Fruit fly (Drosophila melanogaster): ENCODE measurements around the gene dpr16.

dpr16 gene

DNA sequence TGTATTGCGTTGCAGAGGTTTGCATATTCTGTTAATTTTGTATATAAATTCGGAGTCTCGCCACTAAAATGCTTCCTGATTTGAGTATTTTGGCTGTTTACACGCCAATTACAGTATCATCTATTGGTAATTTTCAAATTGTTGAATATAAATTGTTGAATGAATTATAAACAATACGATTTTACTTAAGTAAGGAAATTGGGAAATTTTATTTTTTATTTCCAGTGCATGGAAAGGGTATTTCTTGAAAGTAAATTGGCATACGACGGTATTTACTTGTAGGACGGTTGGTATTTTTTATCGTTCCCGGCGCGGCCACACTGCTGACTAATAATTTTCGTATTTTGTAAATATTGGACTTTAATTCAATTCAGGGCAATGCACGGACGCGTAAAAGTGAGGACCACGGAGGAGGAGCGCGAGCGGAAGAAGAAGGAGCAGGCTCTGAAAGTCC lies 22.9 kb upstream of the dpr16 start, which contains the start of gene RabGGTa (continued):
- TF ChIP-seq CG12659 (GFP tag; optimal IDR thresholded peaks at IDR 0.05) (peak; percentile 77), vfl (GFP tag; optimal IDR thresholded peaks at IDR 0.05) (peak; percentile 4), CG6765 (GFP tag; optimal IDR thresholded peaks at IDR 0.05) (peak; percentile 11), fd3F (GFP tag; optimal IDR thresholded peaks at IDR 0.05) (peak; percentile 48), B-H2 (GFP tag; optimal IDR thresholded peaks at IDR 0.05) (no peak), Hmr (GFP tag; optimal IDR thresholded peaks at IDR 0.05) (peak; percentile 72), HLH54F (GFP tag; optimal IDR thresholded peaks at IDR 0.05) (peak; percentile 72), Atf6 (GFP tag; IDR thresholded peaks at IDR 0.05) (peak; percentile 76), CG17359 (tag; optimal IDR thresholded peaks at IDR 0.05) (peak; percentile 77), Hr3 (GFP tag; optimal IDR thresholded peaks at IDR 0.05) (peak; percentile 74), cas (GFP tag; IDR thresholded peaks at IDR 0.05) (peak; percentile 42; the same call in 1 of the 2 replicates), mirr (GFP tag; optimal IDR thresholded peaks at IDR 0.05) (no peak), CG12744 (GFP tag; optimal IDR thresholded peaks at IDR 0.05) (peak; percentile 53), Xbp1 (GFP tag; optimal IDR thresholded peaks at IDR 0.05) (peak; percentile 66)

DNA sequence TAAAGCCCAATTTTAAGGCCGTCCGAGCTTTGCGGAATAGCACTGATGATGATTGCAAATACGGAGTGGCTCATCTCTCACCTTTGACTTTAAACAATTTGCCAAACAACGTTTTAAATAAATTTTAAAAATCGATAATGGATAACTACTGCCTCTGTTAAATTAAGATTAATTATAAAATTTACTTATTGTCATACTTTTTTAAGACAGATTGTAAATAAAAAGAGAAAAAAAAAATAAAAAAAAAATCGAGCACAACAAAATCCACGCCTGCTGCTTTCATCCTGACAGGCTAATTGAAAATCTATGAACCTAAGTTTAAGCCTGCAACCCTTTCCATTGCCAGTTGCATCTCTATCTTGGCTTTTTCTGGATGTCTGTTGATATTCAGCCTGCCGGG lies 11.8 kb upstream of the dpr16 start, which contains the start of gene CG12589:
TSS of gene CG12589 (minus strand) at position 101 of the 400 bp plus-strand sequence.
- TF ChIP-seq cad (GFP tag; optimal IDR thresholded peaks at IDR 0.05) (no peak), CG11398 (GFP tag; optimal IDR thresholded peaks at IDR 0.05) (no peak), Asciz (GFP tag; optimal IDR thresholded peaks at IDR 0.05) (no peak), CG10321 (GFP tag; IDR thresholded peaks at IDR 0.05) (no peak), CG17829 (tag; optimal IDR thresholded peaks at IDR 0.05) (no peak)

DNA sequence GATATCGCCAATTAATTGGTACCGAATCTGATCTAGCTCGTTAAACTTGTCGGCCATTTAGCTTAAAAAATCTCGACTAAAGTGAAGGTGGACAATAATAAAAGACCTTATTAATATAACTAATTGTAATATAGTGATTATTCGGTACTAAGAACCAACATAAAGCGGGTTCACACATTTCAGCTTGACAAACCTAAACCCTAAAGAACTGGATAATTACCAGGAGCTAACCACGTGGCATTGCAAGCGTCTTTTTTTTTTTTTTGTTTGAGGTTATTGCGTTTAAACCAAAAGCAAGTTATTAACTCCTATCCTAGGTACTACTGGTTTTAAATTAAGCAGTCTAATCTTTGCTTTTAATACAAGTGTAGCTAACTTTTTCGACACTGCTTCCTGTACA lies 8.6 kb downstream of the dpr16 start, which contains the start of gene CG12590:
TSS of gene CG12590 (plus strand) at position 301 of the 400 bp plus-strand sequence.
- TF ChIP-seq sd (tag; optimal IDR thresholded peaks at IDR 0.05) (no peak), onecut (GFP tag; IDR thresholded peaks at IDR 0.05) (no peak), CG13123 (GFP tag; optimal IDR thresholded peaks at IDR 0.05) (no peak), CG6765 (GFP tag; optimal IDR thresholded peaks at IDR 0.05) (no peak), CG32772 (GFP tag; IDR thresholded peaks at IDR 0.05) (no peak), pnt (GFP tag; optimal IDR thresholded peaks at IDR 0.05) (no peak), Myb (GFP tag; optimal IDR thresholded peaks at IDR 0.05) (no peak), gsb-n (tag; optimal IDR thresholded peaks at IDR 0.05) (no peak)

DNA sequence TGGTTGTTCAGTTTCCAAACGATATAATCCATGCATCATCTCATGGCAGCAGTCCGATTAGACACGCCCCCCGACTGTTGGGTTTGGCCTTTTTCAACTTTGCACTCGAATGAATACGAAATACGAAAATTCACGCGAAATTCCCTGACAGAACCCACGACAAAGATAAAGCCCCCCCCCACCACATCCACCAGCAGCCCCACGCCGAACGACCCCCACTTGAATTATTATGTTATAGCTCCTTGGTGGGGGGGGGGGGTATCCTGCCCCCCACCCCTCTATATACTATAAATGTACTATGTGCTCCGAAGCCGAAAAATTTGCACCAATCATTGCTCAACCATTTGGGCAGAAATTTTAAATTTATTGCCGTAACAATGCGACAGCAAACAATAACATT lies 11.5 kb downstream of the dpr16 start:
- TF ChIP-seq Hr39 (optimal IDR thresholded peaks at IDR 0.05) (peak; percentile 62), sna (GFP tag; IDR thresholded peaks at IDR 0.05; ENCODE audit: partially characterized antibody) (no peak), Aef1 (GFP tag; IDR thresholded peaks at IDR 0.05) (no peak), CG33557 (GFP tag; optimal IDR thresholded peaks at IDR 0.05) (no peak)

DNA sequence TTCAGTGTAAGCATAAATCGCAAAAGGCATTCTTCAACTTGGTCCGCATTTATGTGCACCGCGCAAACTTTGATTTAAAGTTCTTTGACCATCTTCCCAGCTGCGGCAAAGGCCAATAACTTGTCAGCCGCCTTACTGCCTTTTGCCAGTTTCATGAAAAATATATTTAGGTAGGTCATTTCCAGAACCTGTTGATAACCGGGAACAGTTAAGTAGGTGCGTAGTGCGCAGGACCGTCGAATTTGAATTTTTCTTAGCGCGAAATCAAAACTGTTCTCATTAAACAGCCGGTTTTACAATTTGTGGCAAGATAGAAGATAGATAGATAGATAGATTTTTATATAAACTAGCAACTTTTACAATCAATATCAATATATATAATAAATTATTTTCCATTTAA lies 21.3 kb downstream of the dpr16 start:
- TF ChIP-seq CG6683 (GFP tag; optimal IDR thresholded peaks at IDR 0.05) (no peak), CG18599 (GFP tag; optimal IDR thresholded peaks at IDR 0.05) (no peak), sens (GFP tag) (peak; percentile 66), Atf6 (GFP tag; IDR thresholded peaks at IDR 0.05) (no peak), chn (GFP tag; optimal IDR thresholded peaks at IDR 0.05) (no peak), Spps (tag; optimal IDR thresholded peaks at IDR 0.05) (no peak), ewg (GFP tag; optimal IDR thresholded peaks at IDR 0.05) (peak; percentile 86), CG4360 (GFP tag; IDR thresholded peaks at IDR 0.05) (no peak), ssp (GFP tag; IDR thresholded peaks at IDR 0.05) (no peak), dysf (GFP tag; IDR thresholded peaks at IDR 0.05) (no peak), CG8281 (tag; optimal IDR thresholded peaks at IDR 0.05) (no peak), CG17328 (GFP tag; IDR thresholded peaks at IDR 0.05) (no peak), scrt (GFP tag; optimal IDR thresholded peaks at IDR 0.05) (peak; percentile 97)

Data from whole organism, embryonic.